Fruit fly (Drosophila melanogaster) whole organism, embryonic: ENCODE measurements around the gene Pbgs.
A peak's percentile ranks its signal among the peaks of the same experiment; 100 is the strongest.

Experiments
- Asciz ChIP-seq: fragments of 200-800 bp; sonication (Bioruptor generic); optimal IDR thresholded peaks from 2 replicates; lab custom pipeline; 2017; ENCODE audit warnings: missing biosample characterization, mild to moderate bottlenecking, missing genetic modification characterization, missing genetic modification reagents
- Atf6 ChIP-seq: fragments of 200-800 bp; sonication (Bioruptor generic); IDR thresholded peaks from 2 replicates; pipeline ENCODE4 v1.3.6; 2022; ENCODE audit warnings: missing biosample characterization, missing genetic modification characterization
- B-H1 ChIP-seq: fragments of 200-800 bp; sonication (Bioruptor generic); IDR thresholded peaks from 3 replicates; pipeline ENCODE4 v1.3.6; 2022; ENCODE audit warnings: missing biosample characterization, missing genetic modification characterization
- BtbVII ChIP-seq: fragments of 200-800 bp; sonication (Bioruptor generic); optimal IDR thresholded peaks from 3 replicates; lab custom pipeline; 2017; ENCODE audit warnings: missing biosample characterization, mild to moderate bottlenecking, missing genetic modification characterization
- C15 ChIP-seq: fragments of 200-800 bp; sonication (Bioruptor generic); IDR thresholded peaks from 3 replicates; pipeline ENCODE4 v1.3.6; 2022; ENCODE audit warnings: missing biosample characterization, missing genetic modification characterization
- CG14965 ChIP-seq: fragments of 200-800 bp; sonication (Bioruptor generic); optimal IDR thresholded peaks from 2 replicates; lab custom pipeline; 2016; ENCODE audit warnings: missing biosample characterization, missing genetic modification characterization, borderline replicate concordance
- CG2120 ChIP-seq: fragments of 200-800 bp; sonication (Bioruptor generic); optimal IDR thresholded peaks from 3 replicates; lab custom pipeline; 2016; ENCODE audit warnings: missing biosample characterization, missing genetic modification characterization
- CG2129 ChIP-seq: fragments of 200-800 bp; sonication (Bioruptor generic); IDR thresholded peaks from 2 replicates; pipeline ENCODE4 v1.3.6; 2022; ENCODE audit warnings: missing biosample characterization, missing genetic modification characterization; ENCODE audit not compliant: partially characterized antibody
- CG2712 ChIP-seq: fragments of 200-800 bp; optimal IDR thresholded peaks from 3 replicates; lab custom pipeline; 2019; ENCODE audit warnings: missing biosample characterization, mild to moderate bottlenecking, missing genetic modification characterization, moderate library complexity
- CG30020 ChIP-seq: fragments of 200-800 bp; optimal IDR thresholded peaks from 2 replicates; lab custom pipeline; 2019; ENCODE audit warnings: missing biosample characterization, mild to moderate bottlenecking, missing genetic modification characterization, moderate library complexity
- CG30431 ChIP-seq: fragments of 200-800 bp; sonication (Bioruptor generic); optimal IDR thresholded peaks from 2 replicates; lab custom pipeline; 2017; ENCODE audit warnings: missing biosample characterization, missing genetic modification characterization
- CG34376 ChIP-seq: fragments of 200-800 bp; sonication (Bioruptor generic); optimal IDR thresholded peaks from 2 replicates; lab custom pipeline; 2018; ENCODE audit warnings: missing biosample characterization, mild to moderate bottlenecking, missing genetic modification characterization
- CG4617 ChIP-seq: fragments of 200-800 bp; sonication (Bioruptor generic); optimal IDR thresholded peaks from 3 replicates; lab custom pipeline; 2016; ENCODE audit warnings: missing biosample characterization, missing genetic modification characterization, borderline replicate concordance
- CG4707 ChIP-seq: fragments of 200-800 bp; sonication (Bioruptor generic); optimal IDR thresholded peaks from 2 replicates; lab custom pipeline; 2018; ENCODE audit warnings: missing biosample characterization, mild to moderate bottlenecking, missing genetic modification characterization, moderate library complexity
- CG4820 ChIP-seq: fragments of 200-800 bp; sonication (Bioruptor generic); optimal IDR thresholded peaks from 3 replicates; lab custom pipeline; 2016; ENCODE audit warnings: missing biosample characterization, missing genetic modification characterization
- CG7928 ChIP-seq: fragments of 200-800 bp; sonication (Bioruptor generic); optimal IDR thresholded peaks from 2 replicates; lab custom pipeline; 2017; ENCODE audit warnings: missing biosample characterization, mild to moderate bottlenecking, missing genetic modification characterization
- CG8478 ChIP-seq: fragments of >200 bp; optimal IDR thresholded peaks from 2 replicates; lab custom pipeline; 2018
- D19A ChIP-seq: fragments of 200-800 bp; optimal IDR thresholded peaks from 3 replicates; lab custom pipeline; 2019; ENCODE audit warnings: missing biosample characterization, mild to moderate bottlenecking, missing genetic modification characterization, moderate library complexity
- Ets65A ChIP-seq: fragments of 200-800 bp; sonication (Bioruptor generic); peaks from one replicate; lab custom pipeline; 2016; ENCODE audit warnings: missing biosample characterization, missing genetic modification characterization
- Ets97D ChIP-seq: fragments of 200-800 bp; sonication (Bioruptor generic); optimal IDR thresholded peaks from 3 replicates; lab custom pipeline; 2016; ENCODE audit warnings: missing biosample characterization, missing genetic modification characterization
- Fer3 ChIP-seq: fragments of 200-800 bp; sonication (Bioruptor generic); optimal IDR thresholded peaks from 2 replicates; lab custom pipeline; 2018; ENCODE audit warnings: missing biosample characterization, mild to moderate bottlenecking, missing genetic modification characterization, moderate library complexity
- HLH54F ChIP-seq: fragments of 200-800 bp; sonication (Bioruptor generic); optimal IDR thresholded peaks from 3 replicates; lab custom pipeline; 2016; ENCODE audit warnings: missing biosample characterization, missing genetic modification characterization
- HmgZ ChIP-seq: fragments of 200-800 bp; sonication (Bioruptor generic); optimal IDR thresholded peaks from 2 replicates; lab custom pipeline; 2018; ENCODE audit warnings: missing biosample characterization, mild to moderate bottlenecking, missing genetic modification characterization
- Hsf ChIP-seq: fragments of 200-800 bp; sonication (Bioruptor generic); optimal IDR thresholded peaks from 3 replicates; lab custom pipeline; 2016; ENCODE audit warnings: missing biosample characterization, missing genetic modification characterization
- Neu2 ChIP-seq: fragments of 200-800 bp; sonication (Bioruptor generic); optimal IDR thresholded peaks from 3 replicates; lab custom pipeline; 2016; ENCODE audit warnings: missing biosample characterization, missing genetic modification characterization, borderline replicate concordance
- PHDP ChIP-seq: fragments of 200-800 bp; sonication (Bioruptor generic); optimal IDR thresholded peaks from 3 replicates; lab custom pipeline; 2018; ENCODE audit warnings: missing biosample characterization, mild to moderate bottlenecking, missing genetic modification characterization, moderate library complexity
- TFAM ChIP-seq: fragments of 200-800 bp; sonication (Bioruptor generic); optimal IDR thresholded peaks from 2 replicates; lab custom pipeline; 2017; ENCODE audit warnings: missing biosample characterization, missing genetic modification characterization, inconsistent platforms
- amos ChIP-seq: fragments of 200-800 bp; sonication (Bioruptor generic); IDR thresholded peaks from 2 replicates; pipeline ENCODE4 v1.3.6; 2022; ENCODE audit warnings: missing biosample characterization, missing genetic modification characterization; ENCODE audit not compliant: partially characterized antibody
- aop ChIP-seq: fragments of 200-800 bp; sonication (Bioruptor generic); IDR thresholded peaks from 2 replicates; pipeline ENCODE4 v1.3.6; 2022; ENCODE audit warnings: missing biosample characterization, missing genetic modification characterization
- bbx ChIP-seq: fragments of 200-800 bp; sonication (Bioruptor generic); IDR thresholded peaks from 2 replicates; pipeline ENCODE4 v1.3.6; 2022; ENCODE audit warnings: missing biosample characterization, missing genetic modification characterization; ENCODE audit not compliant: partially characterized antibody
- crol ChIP-seq: fragments of 200-800 bp; sonication (Bioruptor generic); IDR thresholded peaks from 2 replicates; pipeline ENCODE4 v1.3.6; 2022; ENCODE audit warnings: missing biosample characterization, missing genetic modification characterization
- cwo ChIP-seq: fragments of 200-800 bp; sonication (Bioruptor generic); optimal IDR thresholded peaks from 3 replicates; lab custom pipeline; 2017; ENCODE audit warnings: missing biosample characterization, missing genetic modification characterization, mild to moderate bottlenecking, moderate library complexity, missing genetic modification reagents
- dan ChIP-seq: fragments of 200-800 bp; sonication (Bioruptor generic); IDR thresholded peaks from 2 replicates; pipeline ENCODE4 v1.3.6; 2022; ENCODE audit warnings: missing biosample characterization, missing genetic modification characterization
- fu2 ChIP-seq: fragments of 200-800 bp; sonication (Bioruptor generic); optimal IDR thresholded peaks from 2 replicates; lab custom pipeline; 2016; ENCODE audit warnings: missing biosample characterization, missing genetic modification characterization
- grn ChIP-seq: fragments of 200-800 bp; sonication (Bioruptor generic); optimal IDR thresholded peaks from 3 replicates; lab custom pipeline; 2017; ENCODE audit warnings: missing biosample characterization, missing genetic modification characterization
- hb ChIP-seq: fragments of 200-800 bp; sonication (Bioruptor generic); IDR thresholded peaks from 3 replicates; pipeline ENCODE4 v1.3.6; 2022; ENCODE audit warnings: missing biosample characterization, missing genetic modification characterization; ENCODE audit not compliant: partially characterized antibody
- hkb ChIP-seq, 2 experiments: fragments of 200-800 bp in 1 of 2; fragments of >200 bp in 1 of 2; sonication (Bioruptor generic) in 1 of 2; IDR thresholded peaks in 1 of 2; optimal IDR thresholded peaks in 1 of 2; 2 replicates each; pipeline versions ENCODE4 v1.3.6 to Lab custom; 2017 to 2022; ENCODE audit warnings: missing biosample characterization in 1 of 2, missing genetic modification characterization in 1 of 2
- lbe ChIP-seq: fragments of 200-800 bp; sonication (Bioruptor generic); optimal IDR thresholded peaks from 2 replicates; lab custom pipeline; 2016; ENCODE audit warnings: missing biosample characterization, mild to moderate bottlenecking, missing genetic modification characterization
- nerfin-2 ChIP-seq: fragments of 200-800 bp; sonication (Bioruptor generic); IDR thresholded peaks from 2 replicates; pipeline ENCODE4 v1.3.6; 2022; ENCODE audit warnings: missing biosample characterization, missing genetic modification characterization; ENCODE audit not compliant: partially characterized antibody
- ro ChIP-seq: fragments of 200-800 bp; sonication (Bioruptor generic); IDR thresholded peaks from 2 replicates; pipeline ENCODE4 v1.3.6; 2022; ENCODE audit warnings: missing biosample characterization, missing genetic modification characterization
- shn ChIP-seq: fragments of 200-800 bp; sonication (Bioruptor generic); optimal IDR thresholded peaks from 3 replicates; lab custom pipeline; 2016; ENCODE audit warnings: missing biosample characterization, missing genetic modification characterization
- so ChIP-seq: fragments of 200-800 bp; sonication (Bioruptor generic); IDR thresholded peaks from 3 replicates; pipeline ENCODE4 v1.3.6; 2022; ENCODE audit warnings: missing biosample characterization, missing genetic modification characterization
- sob ChIP-seq: fragments of 200-800 bp; sonication (Bioruptor generic); IDR thresholded peaks from 2 replicates; pipeline ENCODE4 v1.3.6; 2022; ENCODE audit warnings: missing biosample characterization, missing genetic modification characterization
- tna ChIP-seq: fragments of 200-800 bp; sonication (Bioruptor generic); IDR thresholded peaks from 2 replicates; pipeline ENCODE4 v1.3.6; 2022; ENCODE audit warnings: missing biosample characterization, missing genetic modification characterization; ENCODE audit not compliant: partially characterized antibody
- trem ChIP-seq: fragments of 200-800 bp; optimal IDR thresholded peaks from 3 replicates; lab custom pipeline; 2019; ENCODE audit warnings: missing biosample characterization, mild to moderate bottlenecking, missing genetic modification characterization, moderate library complexity
- unpg ChIP-seq: fragments of 200-800 bp; sonication (Bioruptor generic); optimal IDR thresholded peaks from 3 replicates; lab custom pipeline; 2018; ENCODE audit warnings: missing biosample characterization, mild to moderate bottlenecking, missing genetic modification characterization, moderate library complexity
- usp ChIP-seq: fragments of >200 bp; optimal IDR thresholded peaks from 2 replicates; lab custom pipeline; 2017; ENCODE audit warnings: missing biosample characterization, missing genetic modification characterization
- zfh2 ChIP-seq: fragments of 200-800 bp; sonication (Bioruptor generic); optimal IDR thresholded peaks from 2 replicates; lab custom pipeline; 2016; ENCODE audit warnings: missing biosample characterization, missing genetic modification characterization

Gene Pbgs

DNA sequence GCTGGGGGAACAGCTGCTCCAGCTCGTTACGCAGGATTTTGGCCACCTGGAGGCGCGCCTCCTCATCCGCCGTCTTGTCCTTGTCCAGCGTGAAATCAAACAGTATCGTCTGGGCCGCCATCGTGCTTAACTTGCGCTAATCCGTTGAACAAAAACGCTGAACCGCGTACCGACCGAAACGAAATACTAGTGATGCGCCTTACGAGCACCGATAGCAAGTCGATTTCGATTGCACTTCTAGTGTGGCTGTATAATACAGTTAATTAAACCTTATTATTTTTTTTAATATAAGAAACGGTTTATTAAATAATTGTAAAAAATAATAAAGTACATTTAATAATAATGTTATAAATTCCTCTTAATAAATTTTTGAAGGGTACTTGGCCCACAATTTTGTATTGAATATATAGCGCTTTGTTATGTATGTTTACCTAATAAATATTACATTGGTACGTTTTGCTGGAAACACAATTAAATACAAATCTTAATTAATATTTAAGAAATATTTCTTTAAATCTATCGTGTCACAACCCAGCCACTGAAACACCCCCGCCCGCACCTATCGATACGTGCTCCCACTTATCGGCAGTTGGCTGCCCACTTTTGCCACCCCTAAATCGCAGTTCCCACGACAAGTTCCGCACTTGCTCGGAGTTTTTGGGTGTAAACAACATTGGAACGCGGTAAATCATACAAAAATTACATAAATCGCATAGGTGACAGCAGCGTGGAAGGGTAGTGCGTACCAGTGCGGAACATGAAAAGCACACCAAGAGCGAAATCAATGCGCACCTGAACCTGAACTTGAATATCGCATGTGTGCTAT is 6.1 kb upstream of the Pbgs start, which contains the start of the genes Sms and INPP5E:
TSS of gene Sms (minus strand) at position 198 of the 826 bp plus-strand sequence.
TSS of gene INPP5E (plus strand) at position 602 of the 826 bp plus-strand sequence.
- TF ChIP-seq D19A (peak; percentile 27), Ets97D (GFP tag; lab: Kevin White, UChicago) (peak; percentile 17), CG14965 (GFP tag; lab: Kevin White, UChicago) (no peak), aop (no peak), Hsf (GFP tag; lab: Kevin White, UChicago) (peak; percentile 47), HmgZ (tag; lab: Kevin White, UChicago) (peak; percentile 52), fu2 (GFP tag; lab: Kevin White, UChicago) (no peak), CG34376 (GFP tag; lab: Kevin White, UChicago) (no peak), Ets65A (GFP tag; lab: Kevin White, UChicago) (peak; percentile 72), PHDP (peak; percentile 59), CG4707 (GFP tag; lab: Kevin White, UChicago) (no peak), shn (GFP tag; lab: Kevin White, UChicago) (no peak), B-H1 (GFP tag; lab: Robert Waterston, UW) (no peak), Asciz (GFP tag; lab: Kevin White, UChicago) (no peak), Atf6 (GFP tag; lab: Robert Waterston, UW) (no peak), CG7928 (GFP tag; lab: Kevin White, UChicago) (peak; percentile 35), usp (GFP tag; lab: Kevin White, UChicago) (no peak), CG4820 (GFP tag; lab: Kevin White, UChicago) (peak; percentile 33), grn (no peak), Neu2 (GFP tag; lab: Kevin White, UChicago) (no peak), TFAM (GFP tag; lab: Kevin White, UChicago) (no peak), crol (GFP tag; lab: Robert Waterston, UW) (peak; percentile 97), CG2129 (GFP tag; lab: Robert Waterston, UW) (peak; percentile 38; the same call in 1 of the 2 replicates), hkb (optimal IDR thresholded peaks at IDR 0.05; lab: Kevin White, UChicago) (no peak), hkb (GFP tag; IDR thresholded peaks at IDR 0.05; lab: Robert Waterston, UW) (0 out of 2 replicates have a peak, but pooled peaks have one; percentile 9), CG2712 (tag; lab: Kevin White, UChicago) (peak; percentile 75), dan (GFP tag; lab: Robert Waterston, UW) (no peak), BtbVII (GFP tag; lab: Kevin White, UChicago) (no peak), CG8478 (no peak), unpg (peak; percentile 44), CG30020 (tag; lab: Kevin White, UChicago) (peak; percentile 63), CG4617 (GFP tag; lab: Kevin White, UChicago) (peak; percentile 42), sob (peak; percentile 57; the same call in 1 of the 2 replicates), CG2120 (peak; percentile 74), trem (tag; lab: Kevin White, UChicago) (peak; percentile 73), HLH54F (GFP tag; lab: Kevin White, UChicago) (peak; percentile 44), cwo (no peak), zfh2 (GFP tag; lab: Kevin White, UChicago) (peak; percentile 48), lbe (no peak), bbx (GFP tag; lab: Robert Waterston, UW) (peak; percentile 77), so (GFP tag; lab: Robert Waterston, UW) (no peak; the same call in 2 of the 3 replicates), nerfin-2 (GFP tag; lab: Robert Waterston, UW) (peak; percentile 84), C15 (0 out of 3 replicates have a peak, but pooled peaks have one; percentile 35), Fer3 (tag; lab: Kevin White, UChicago) (peak; percentile 21), amos (GFP tag; lab: Robert Waterston, UW) (peak; percentile 93), hb (peak; percentile 81), tna (peak; percentile 82), CG30431 (no peak), ro (GFP tag; lab: Robert Waterston, UW) (no peak)
